Fruit fly (Drosophila melanogaster): Measurements from ENCODE around the gene CG2201.

The CG2201 gene

dm6 chr2L:21657426-21657825, 33.5 kb upstream of the CG2201 start (continued):
- TF ChIP-seq psq (GFP tag; optimal IDR thresholded peaks at IDR 0.05) = peak; percentile 10
- no peak for TF ChIP-seq Trl (optimal IDR thresholded peaks at IDR 0.05)
- TF ChIP-seq Trl (GFP tag; optimal IDR thresholded peaks at IDR 0.05) = peak; percentile 43
- no peak for TF ChIP-seq cad (GFP tag; optimal IDR thresholded peaks at IDR 0.05)
- TF ChIP-seq CG3281 (GFP tag; optimal IDR thresholded peaks at IDR 0.05) = peak; percentile 42
- peak; percentile 53 for TF ChIP-seq CG1792 (GFP tag; optimal IDR thresholded peaks at IDR 0.05)
- TF ChIP-seq CG13894 (tag; optimal IDR thresholded peaks at IDR 0.05) = no peak
- peak; percentile 31 for TF ChIP-seq ewg (GFP tag; optimal IDR thresholded peaks at IDR 0.05)
- TF ChIP-seq CG5953 (GFP tag; IDR thresholded peaks at IDR 0.05) = no peak
- TF ChIP-seq Max (GFP tag; optimal IDR thresholded peaks at IDR 0.05) = peak; percentile 30
- TF ChIP-seq Oli (tag; optimal IDR thresholded peaks at IDR 0.05) = no peak
- TF ChIP-seq CG9727 (GFP tag; optimal IDR thresholded peaks at IDR 0.05) = no peak
- TF ChIP-seq cwo (GFP tag; optimal IDR thresholded peaks at IDR 0.05) = no peak
- TF ChIP-seq CG2889 (GFP tag; IDR thresholded peaks at IDR 0.05) = peak; percentile 37; the same call in 1 of the 3 replicates
- no peak for TF ChIP-seq Usf (GFP tag; optimal IDR thresholded peaks at IDR 0.05)
- TF ChIP-seq Kr (GFP tag; optimal IDR thresholded peaks at IDR 0.05) = no peak
- peak; percentile 59 for TF ChIP-seq CG4424 (GFP tag; optimal IDR thresholded peaks at IDR 0.05)
- TF ChIP-seq CG10654 (GFP tag; optimal IDR thresholded peaks at IDR 0.05) = peak; percentile 33
- TF ChIP-seq CG15479 (GFP tag; optimal IDR thresholded peaks at IDR 0.05) = no peak
- no peak for TF ChIP-seq CG9215 (GFP tag; IDR thresholded peaks at IDR 0.05)
- no peak for TF ChIP-seq vnd (GFP tag; IDR thresholded peaks at IDR 0.05; ENCODE audit: partially characterized antibody)
- TF ChIP-seq YL-1 (GFP tag; optimal IDR thresholded peaks at IDR 0.05) = no peak
- TF ChIP-seq Chrac-16 (GFP tag; optimal IDR thresholded peaks at IDR 0.05) = peak; percentile 73
- TF ChIP-seq CG7271 (tag; optimal IDR thresholded peaks at IDR 0.05) = no peak
- TF ChIP-seq fd64A (GFP tag; optimal IDR thresholded peaks at IDR 0.05) = no peak
- peak; percentile 24 for TF ChIP-seq CG9876 (GFP tag; optimal IDR thresholded peaks at IDR 0.05)
- peak; percentile 15 for TF ChIP-seq CG4707 (GFP tag; optimal IDR thresholded peaks at IDR 0.05)
- peak; percentile 33 for TF ChIP-seq pnt (GFP tag; optimal IDR thresholded peaks at IDR 0.05)
- no peak for TF ChIP-seq hkb (optimal IDR thresholded peaks at IDR 0.05)
- peak; percentile 64; the same call in 1 of the 2 replicates for TF ChIP-seq hkb (GFP tag; IDR thresholded peaks at IDR 0.05)
- peak; percentile 14 for TF ChIP-seq Atf-2 (GFP tag; optimal IDR thresholded peaks at IDR 0.05)
- TF ChIP-seq knrl (GFP tag; IDR thresholded peaks at IDR 0.05; ENCODE audit: partially characterized antibody) = peak; percentile 44; the same call in 2 of the 3 replicates
- TF ChIP-seq twi (tag; optimal IDR thresholded peaks at IDR 0.05) = peak; percentile 18
- no peak; the same call in 2 of the 3 replicates for TF ChIP-seq gce (GFP tag; IDR thresholded peaks at IDR 0.05)
- peak; percentile 7 for TF ChIP-seq Mes4 (GFP tag; optimal IDR thresholded peaks at IDR 0.05)
- TF ChIP-seq ase (GFP tag; IDR thresholded peaks at IDR 0.05) = no peak
- TF ChIP-seq CG1647 (GFP tag; optimal IDR thresholded peaks at IDR 0.05) = peak; percentile 56
- no peak for TF ChIP-seq lov (optimal IDR thresholded peaks at IDR 0.05)
- TF ChIP-seq lov (GFP tag; IDR thresholded peaks at IDR 0.05) = no peak
- peak; percentile 59 for TF ChIP-seq Fer3 (tag; optimal IDR thresholded peaks at IDR 0.05)
- peak; percentile 75 for TF ChIP-seq gem (tag; optimal IDR thresholded peaks at IDR 0.05)
- TF ChIP-seq CG17186 (GFP tag; optimal IDR thresholded peaks at IDR 0.05) = no peak
- TF ChIP-seq so (GFP tag; IDR thresholded peaks at IDR 0.05) = no peak
- TF ChIP-seq CG7963 (GFP tag; IDR thresholded peaks at IDR 0.05; ENCODE audit: partially characterized antibody) = no peak
- TF ChIP-seq corto (GFP tag; optimal IDR thresholded peaks at IDR 0.05) = no peak
- peak; percentile 23 for TF ChIP-seq ftz-f1 (GFP tag; optimal IDR thresholded peaks at IDR 0.05)
- TF ChIP-seq lilli (GFP tag; optimal IDR thresholded peaks at IDR 0.05) = peak; percentile 78
- no peak for TF ChIP-seq nerfin-1 (tag; optimal IDR thresholded peaks at IDR 0.05)
- peak; percentile 22 for TF ChIP-seq Side (GFP tag; optimal IDR thresholded peaks at IDR 0.05)
- no peak for TF ChIP-seq CG10565 (GFP tag; optimal IDR thresholded peaks at IDR 0.05)
- no peak for TF ChIP-seq insv (GFP tag; optimal IDR thresholded peaks at IDR 0.05)
- TF ChIP-seq hbn (GFP tag; IDR thresholded peaks at IDR 0.05; ENCODE audit: partially characterized antibody) = no peak

Data from whole organism, embryonic.